Worm (Caenorhabditis elegans) whole organism, young adult: ENCODE measurements around the gene F41G3.5.
A peak's percentile ranks its signal among the peaks of the same experiment; 100 is the strongest.

Experiments used
- B0019.2 ChIP-seq: fragments of 200-800 bp; sonication (Bioruptor generic); conservative IDR thresholded peaks from 2 replicates; pipeline ENCODE4 v1.3.6; 2022; ENCODE audit warnings: missing genetic modification reagents, missing genetic modification characterization, missing compliant biosample characterization
- B0336.3 ChIP-seq: fragments of 200-800 bp; sonication (Bioruptor generic); IDR thresholded peaks from 2 replicates; pipeline ENCODE4 v1.3.6; 2022; ENCODE audit warnings: missing genetic modification characterization, missing compliant biosample characterization
- C06A6.2 ChIP-seq: fragments of 200-800 bp; sonication (Bioruptor generic); conservative IDR thresholded peaks from 2 replicates; pipeline ENCODE4 v1.3.6; 2022; ENCODE audit warnings: missing genetic modification characterization, missing compliant biosample characterization
- F22D6.2 ChIP-seq: sonication (generic microtip); optimal IDR thresholded peaks from 2 replicates; lab custom pipeline; 2016; ENCODE audit warnings: mild to moderate bottlenecking, missing genetic modification characterization, missing compliant biosample characterization
- F23B12.7 ChIP-seq: sonication (generic microtip); optimal IDR thresholded peaks from 2 replicates; lab custom pipeline; 2017; ENCODE audit warnings: missing genetic modification characterization, mild to moderate bottlenecking, missing compliant biosample characterization, antibody characterized with exemption, moderate library complexity; ENCODE audit not compliant: insufficient read depth
- F37B4.10 ChIP-seq: fragments of 200-800 bp; sonication (Bioruptor generic); IDR thresholded peaks from 2 replicates; pipeline ENCODE4 v1.3.6; 2022; ENCODE audit warnings: missing genetic modification characterization, missing compliant biosample characterization
- F49E8.2 ChIP-seq: sonication (generic microtip); optimal IDR thresholded peaks from 3 replicates; lab custom pipeline; 2017; ENCODE audit warnings: missing genetic modification characterization, mild to moderate bottlenecking, missing compliant biosample characterization, antibody characterized with exemption, moderate library complexity; ENCODE audit not compliant: insufficient read depth
- F52B5.7 ChIP-seq: sonication (generic microtip); optimal IDR thresholded peaks from 2 replicates; lab custom pipeline; 2016; ENCODE audit warnings: mild to moderate bottlenecking, missing genetic modification characterization, missing compliant biosample characterization
- F57A8.1 ChIP-seq: fragments of 200-800 bp; sonication (Bioruptor generic); optimal IDR thresholded peaks from 2 replicates; lab custom pipeline; 2018; ENCODE audit warnings: mild to moderate bottlenecking, missing genetic modification characterization, moderate library complexity, missing compliant biosample characterization
- F57C9.4 ChIP-seq: sonication (generic microtip); optimal IDR thresholded peaks from 2 replicates; lab custom pipeline; 2017; ENCODE audit warnings: mild to moderate bottlenecking, missing genetic modification characterization, missing compliant biosample characterization
- T07F8.4 ChIP-seq: sonication (generic microtip); optimal IDR thresholded peaks from 2 replicates; lab custom pipeline; 2016; ENCODE audit warnings: mild to moderate bottlenecking, missing genetic modification characterization, moderate library complexity, missing compliant biosample characterization
- T26A5.8 ChIP-seq: sonication (generic microtip); optimal IDR thresholded peaks from 2 replicates; lab custom pipeline; 2016; ENCODE audit warnings: missing genetic modification characterization, missing compliant biosample characterization
- Y53G8AR.9 ChIP-seq: fragments of 200-800 bp; sonication (Bioruptor generic); conservative IDR thresholded peaks from 2 replicates; pipeline ENCODE4 v1.3.6; 2022; ENCODE audit warnings: missing genetic modification reagents, missing genetic modification characterization, missing compliant biosample characterization
- Y56A3A.18 ChIP-seq: fragments of 200-800 bp; sonication (Bioruptor generic); IDR thresholded peaks from 2 replicates; pipeline ENCODE4 v1.3.6; 2022; ENCODE audit warnings: missing genetic modification reagents, missing genetic modification characterization, missing compliant biosample characterization
- Y79H2A.3 ChIP-seq: fragments of 200-800 bp; sonication (Bioruptor generic); conservative IDR thresholded peaks from 2 replicates; pipeline ENCODE4 v1.3.6; 2022; ENCODE audit warnings: missing genetic modification reagents, missing genetic modification characterization, missing compliant biosample characterization
- aptf-2 ChIP-seq: fragments of 200-800 bp; sonication (Bioruptor generic); conservative IDR thresholded peaks from 2 replicates; pipeline ENCODE4 v1.3.6; 2022; ENCODE audit warnings: missing genetic modification reagents, missing genetic modification characterization, missing compliant biosample characterization
- athp-1 ChIP-seq: sonication (generic microtip); optimal IDR thresholded peaks from 2 replicates; lab custom pipeline; 2017; ENCODE audit warnings: mild to moderate bottlenecking, missing genetic modification characterization, missing compliant biosample characterization
- bed-1 ChIP-seq: fragments of 200-800 bp; sonication (Bioruptor generic); IDR thresholded peaks from 2 replicates; pipeline ENCODE4 v1.3.6; 2022; ENCODE audit warnings: missing genetic modification reagents, missing genetic modification characterization, missing compliant biosample characterization
- bed-2 ChIP-seq: fragments of 200-800 bp; sonication (Bioruptor generic); IDR thresholded peaks from 2 replicates; pipeline ENCODE4 v1.3.6; 2022; ENCODE audit warnings: missing genetic modification reagents, missing genetic modification characterization, missing compliant biosample characterization
- cebp-1 ChIP-seq, 2 experiments: fragments of 200-800 bp in 1 of 2; sonication (Bioruptor generic) in 1 of 2; sonication (generic microtip) in 1 of 2; IDR thresholded peaks in 1 of 2; optimal IDR thresholded peaks in 1 of 2; 2 replicates each; pipeline versions ENCODE4 v1.3.6 to Lab custom; 2017 to 2022; ENCODE audit warnings: missing compliant biosample characterization in 2 of 2, missing genetic modification characterization in 2 of 2, mild to moderate bottlenecking in 1 of 2, missing genetic modification reagents in 1 of 2, moderate library complexity in 1 of 2
- cebp-2 ChIP-seq: fragments of 200-800 bp; sonication (Bioruptor generic); IDR thresholded peaks from 2 replicates; pipeline ENCODE4 v1.3.6; 2022; ENCODE audit warnings: missing genetic modification characterization, missing compliant biosample characterization
- ceh-40 ChIP-seq: fragments of 200-800 bp; sonication (Bioruptor generic); IDR thresholded peaks from 2 replicates; pipeline ENCODE4 v1.3.6; 2022; ENCODE audit warnings: missing genetic modification characterization, missing compliant biosample characterization
- chd-7 ChIP-seq: sonication (generic microtip); optimal IDR thresholded peaks from 2 replicates; lab custom pipeline; 2016; ENCODE audit warnings: mild to moderate bottlenecking, missing genetic modification characterization, moderate library complexity, missing compliant biosample characterization
- ekl-4 ChIP-seq: fragments of 200-800 bp; sonication (Bioruptor generic); IDR thresholded peaks from 2 replicates; pipeline ENCODE4 v1.3.6; 2022; ENCODE audit warnings: missing genetic modification reagents, missing genetic modification characterization, missing compliant biosample characterization
- hlh-26 ChIP-seq: fragments of 200-800 bp; sonication (Bioruptor generic); conservative IDR thresholded peaks from 2 replicates; pipeline ENCODE4 v1.3.6; 2022; ENCODE audit warnings: missing genetic modification reagents, missing genetic modification characterization, missing compliant biosample characterization
- hmg-1.2 ChIP-seq: fragments of 200-800 bp; sonication (Bioruptor generic); IDR thresholded peaks from 2 replicates; pipeline ENCODE4 v1.3.6; 2022; ENCODE audit warnings: missing genetic modification reagents, missing genetic modification characterization, missing compliant biosample characterization
- hmg-20 ChIP-seq: fragments of 200-800 bp; sonication (Bioruptor generic); IDR thresholded peaks from 2 replicates; pipeline ENCODE4 v1.3.6; 2022; ENCODE audit warnings: missing genetic modification reagents, missing genetic modification characterization, missing compliant biosample characterization
- hsf-1 ChIP-seq: fragments of 200-800 bp; sonication (Bioruptor generic); IDR thresholded peaks from 2 replicates; pipeline ENCODE4 v1.3.6; 2022; ENCODE audit warnings: missing genetic modification reagents, missing genetic modification characterization, missing compliant biosample characterization
- let-607 ChIP-seq, 2 experiments: fragments of 200-800 bp in 1 of 2; sonication (Bioruptor generic) in 1 of 2; sonication (generic microtip) in 1 of 2; optimal IDR thresholded peaks; 2 replicates each; lab custom pipeline; 2016 to 2018; ENCODE audit warnings: mild to moderate bottlenecking in 2 of 2, missing compliant biosample characterization in 2 of 2, missing genetic modification characterization in 2 of 2, moderate library complexity in 2 of 2, missing genotype in 1 of 2
- madf-3 ChIP-seq: fragments of 200-800 bp; sonication (Bioruptor generic); IDR thresholded peaks from 2 replicates; pipeline ENCODE4 v1.3.6; 2022; ENCODE audit warnings: missing genetic modification reagents, missing genetic modification characterization, missing compliant biosample characterization
- madf-6 ChIP-seq: fragments of 200-800 bp; sonication (Bioruptor generic); IDR thresholded peaks from 2 replicates; pipeline ENCODE4 v1.3.6; 2022; ENCODE audit warnings: missing genetic modification reagents, missing genetic modification characterization, missing compliant biosample characterization
- mcd-1 ChIP-seq: fragments of 200-800 bp; sonication (Bioruptor generic); IDR thresholded peaks from 2 replicates; pipeline ENCODE4 v1.3.6; 2022; ENCODE audit warnings: missing genetic modification reagents, missing genetic modification characterization, missing compliant biosample characterization
- mxl-1 ChIP-seq: sonication (generic microtip); optimal IDR thresholded peaks from 2 replicates; lab custom pipeline; 2016; ENCODE audit warnings: missing genetic modification characterization, missing compliant biosample characterization
- nfya-1 ChIP-seq: sonication (generic microtip); optimal IDR thresholded peaks from 2 replicates; lab custom pipeline; 2017; ENCODE audit warnings: antibody characterized with exemption, missing compliant biosample characterization, missing genetic modification characterization, borderline replicate concordance; ENCODE audit not compliant: insufficient read depth
- nhr-27 ChIP-seq: fragments of 200-800 bp; sonication (Bioruptor generic); optimal IDR thresholded peaks from 2 replicates; lab custom pipeline; 2018; ENCODE audit warnings: mild to moderate bottlenecking, missing genetic modification characterization, moderate library complexity, missing compliant biosample characterization
- pbrm-1 ChIP-seq: fragments of 200-800 bp; sonication (Bioruptor generic); IDR thresholded peaks from 2 replicates; pipeline ENCODE4 v1.3.6; 2022; ENCODE audit warnings: missing genetic modification reagents, missing genetic modification characterization, missing compliant biosample characterization
- pha-4 ChIP-seq: fragments of 150-350 bp; sonication (generic microtip); optimal IDR thresholded peaks from 2 replicates; lab custom pipeline; 2014; ENCODE audit warnings: missing biosample characterization, missing genetic modification reagents, missing genetic modification characterization
- repo-1 ChIP-seq: sonication (generic microtip); optimal IDR thresholded peaks from 2 replicates; lab custom pipeline; 2017; ENCODE audit warnings: mild to moderate bottlenecking, missing genetic modification characterization, missing compliant biosample characterization
- rpc-1 ChIP-seq, 2 experiments: fragments of 150-350 bp in 1 of 2; sonication (generic microtip) in 1 of 2; optimal IDR thresholded peaks; 2 replicates each; lab custom pipeline; 2014 to 2018; ENCODE audit warnings: missing biosample characterization in 1 of 2, missing genetic modification characterization in 1 of 2, missing genetic modification reagents in 1 of 2, missing genotype in 1 of 2
- sea-2 ChIP-seq: fragments of 200-800 bp; sonication (Bioruptor generic); IDR thresholded peaks from 2 replicates; pipeline ENCODE4 v1.3.6; 2022; ENCODE audit warnings: missing genetic modification characterization, missing compliant biosample characterization
- sptf-2 ChIP-seq: fragments of 200-800 bp; sonication (Bioruptor generic); optimal IDR thresholded peaks from 2 replicates; lab custom pipeline; 2018; ENCODE audit warnings: mild to moderate bottlenecking, missing genetic modification characterization, missing compliant biosample characterization
- unc-62 ChIP-seq: fragments of 150-350 bp; optimal IDR thresholded peaks from 2 replicates; lab custom pipeline; 2014; ENCODE audit warnings: missing biosample characterization, missing genetic modification reagents, missing genetic modification characterization
- ztf-25 ChIP-seq: fragments of 200-800 bp; sonication (Bioruptor generic); IDR thresholded peaks from 2 replicates; pipeline ENCODE4 v1.3.6; 2022; ENCODE audit warnings: missing genetic modification reagents, missing genetic modification characterization, missing compliant biosample characterization
- ztf-26 ChIP-seq: sonication (generic microtip); optimal IDR thresholded peaks from 2 replicates; lab custom pipeline; 2017; ENCODE audit warnings: missing genetic modification characterization, missing compliant biosample characterization
- ztf-3 ChIP-seq: fragments of 200-800 bp; sonication (Bioruptor generic); optimal IDR thresholded peaks from 2 replicates; lab custom pipeline; 2018; ENCODE audit warnings: mild to moderate bottlenecking, missing genetic modification characterization, missing compliant biosample characterization

F41G3.5 gene

ce11 chrII:6736066-6736465 lies 10.4 kb upstream of the F41G3.5 start, which contains the start of gene mrps-18.C:
TSS of gene mrps-18.C (plus strand) at chrII:6736203.
- TF ChIP-seq athp-1 (tag; lab: Kevin White, UChicago) (peak; percentile 22), F52B5.7 (tag; lab: Kevin White, UChicago) (no peak), ekl-4 (GFP tag; lab: Robert Waterston, UW) (peak; percentile 56), chd-7 (no peak), madf-6 (GFP tag; lab: Robert Waterston, UW) (peak; percentile 47), rpc-1 (optimal IDR thresholded peaks at IDR 0.05; lab: Kevin White, UChicago) (no peak), rpc-1 (tag; optimal IDR thresholded peaks at IDR 0.05; lab: Kevin White, UChicago) (no peak), hmg-1.2 (0 out of 2 replicates have a peak, but pooled peaks have one; percentile 15), hmg-20 (0 out of 2 replicates have a peak, but pooled peaks have one; percentile 3), mcd-1 (GFP tag; lab: Robert Waterston, UW) (0 out of 2 replicates have a peak, but pooled peaks have one; percentile 30), hlh-26 (GFP tag; lab: Robert Waterston, UW) (no peak), repo-1 (peak; percentile 36), hsf-1 (0 out of 2 replicates have a peak, but pooled peaks have one; percentile 27), madf-3 (GFP tag; lab: Robert Waterston, UW) (0 out of 2 replicates have a peak, but pooled peaks have one; percentile 7)

ce11 chrII:6736604-6737003 lies 9.9 kb upstream of the F41G3.5 start, which contains the start of gene T14B4.1:
TSS of gene T14B4.1 (plus strand) at chrII:6736904.
- TF ChIP-seq F22D6.2 (tag; lab: Kevin White, UChicago) (no peak), cebp-2 (no peak), F57A8.1 (GFP tag; lab: Kevin White, UChicago) (no peak), repo-1 (no peak), bed-1 (GFP tag; lab: Robert Waterston, UW) (no peak), T26A5.8 (tag; lab: Kevin White, UChicago) (no peak), sptf-2 (no peak), C06A6.2 (GFP tag; lab: Robert Waterston, UW) (no peak), Y79H2A.3 (no peak), nfya-1 (tag; lab: Kevin White, UChicago) (no peak), ztf-25 (GFP tag; lab: Robert Waterston, UW) (no peak)

ce11 chrII:6741428-6741827 lies 5.1 kb upstream of the F41G3.5 start, which contains the start of gene exos-8:
TSS of gene exos-8 (plus strand) at chrII:6741691.
- TF ChIP-seq sea-2 (GFP tag; lab: Robert Waterston, UW) (no peak), ztf-26 (no peak), nhr-27 (tag; lab: Kevin White, UChicago) (no peak), F52B5.7 (tag; lab: Kevin White, UChicago) (no peak), hsf-1 (no peak), ztf-3 (GFP tag; lab: Kevin White, UChicago) (no peak), F57C9.4 (tag; lab: Kevin White, UChicago) (no peak), let-607 (tag; optimal IDR thresholded peaks at IDR 0.05; lab: Kevin White, UChicago) (no peak), bed-2 (GFP tag; lab: Robert Waterston, UW) (peak; percentile 64; the same call in 1 of the 2 replicates), aptf-2 (GFP tag; lab: Robert Waterston, UW) (0 out of 2 replicates have a peak, but pooled peaks have one; percentile 60), mxl-1 (tag; lab: Kevin White, UChicago) (no peak), Y56A3A.18 (GFP tag; lab: Robert Waterston, UW) (no peak), B0336.3 (GFP tag; lab: Robert Waterston, UW) (no peak), Y53G8AR.9 (no peak), pbrm-1 (GFP tag; lab: Robert Waterston, UW) (no peak), F49E8.2 (tag; lab: Kevin White, UChicago) (no peak), F37B4.10 (GFP tag; lab: Robert Waterston, UW) (no peak), ceh-40 (GFP tag; lab: Robert Waterston, UW) (no peak), F23B12.7 (tag; lab: Kevin White, UChicago) (peak; percentile 86), pha-4 (tag; lab: Kevin White, UChicago) (no peak), unc-62 (GFP tag; lab: Kevin White, UChicago) (no peak), cebp-1 (GFP tag; IDR thresholded peaks at IDR 0.05; lab: Robert Waterston, UW) (0 out of 2 replicates have a peak, but pooled peaks have one; percentile 14), cebp-1 (tag; optimal IDR thresholded peaks at IDR 0.05; lab: Kevin White, UChicago) (no peak), madf-6 (GFP tag; lab: Robert Waterston, UW) (0 out of 2 replicates have a peak, but pooled peaks have one; percentile 16), T07F8.4 (tag; lab: Kevin White, UChicago) (no peak), B0019.2 (GFP tag; lab: Robert Waterston, UW) (no peak), repo-1 (no peak)
